Worm (Caenorhabditis elegans) whole organism, L2 larva: ENCODE measurements around the gene T28C12.15.

ENCODE experiments used
- R02D3.7 ChIP-seq: fragments of 150-350 bp; optimal IDR thresholded peaks from 2 replicates; lab custom pipeline; 2014; ENCODE audit warnings: missing biosample characterization, missing genetic modification characterization
- ZK546.5 ChIP-seq: sonication (generic microtip); optimal IDR thresholded peaks from 2 replicates; lab custom pipeline; 2017; ENCODE audit warnings: missing biosample characterization, missing genetic modification characterization
- aly-2 ChIP-seq: fragments of 150-350 bp; optimal IDR thresholded peaks from 2 replicates; lab custom pipeline; 2014; ENCODE audit warnings: missing biosample characterization, missing genetic modification characterization
- dmd-4 ChIP-seq: sonication (generic microtip); optimal IDR thresholded peaks from 2 replicates; lab custom pipeline; 2017; ENCODE audit warnings: missing biosample characterization, missing genetic modification characterization
- egl-27 ChIP-seq: sonication (generic microtip); optimal IDR thresholded peaks from 3 replicates; lab custom pipeline; 2017; ENCODE audit warnings: missing biosample characterization, missing genetic modification reagents, missing genetic modification characterization
- elt-1 ChIP-seq: fragments of 150-350 bp; optimal IDR thresholded peaks from 2 replicates; lab custom pipeline; 2014; ENCODE audit warnings: missing biosample characterization, missing genetic modification characterization
- elt-3 ChIP-seq: sonication (generic microtip); optimal IDR thresholded peaks from 2 replicates; lab custom pipeline; 2017; ENCODE audit warnings: missing biosample characterization, missing genetic modification characterization
- lin-39 ChIP-seq: fragments of 150-350 bp; optimal IDR thresholded peaks from 2 replicates; lab custom pipeline; 2014; ENCODE audit warnings: missing biosample characterization, missing genetic modification reagents, missing genetic modification characterization
- sma-3 ChIP-seq: sonication (generic microtip); optimal IDR thresholded peaks from 2 replicates; lab custom pipeline; 2016; ENCODE audit warnings: missing genetic modification reagents, missing genetic modification characterization, missing compliant biosample characterization
- snpc-4 ChIP-seq: fragments of 150-350 bp; optimal IDR thresholded peaks from 2 replicates; lab custom pipeline; 2014; ENCODE audit warnings: missing biosample characterization, missing genetic modification characterization
- unc-39 ChIP-seq: fragments of 150-350 bp; optimal IDR thresholded peaks from 2 replicates; lab custom pipeline; 2014; ENCODE audit warnings: missing biosample characterization, missing genetic modification characterization
- unc-62 ChIP-seq: fragments of 150-350 bp; optimal IDR thresholded peaks from 2 replicates; lab custom pipeline; 2014; ENCODE audit warnings: missing biosample characterization, missing genetic modification reagents, missing genetic modification characterization
- zag-1 ChIP-seq: fragments of 150-350 bp; optimal IDR thresholded peaks from 2 replicates; lab custom pipeline; 2014; ENCODE audit warnings: missing biosample characterization, missing genetic modification characterization
- ztf-4 ChIP-seq: fragments of 150-350 bp; optimal IDR thresholded peaks from 2 replicates; lab custom pipeline; 2014; ENCODE audit warnings: missing biosample characterization, missing genetic modification characterization

DNA sequence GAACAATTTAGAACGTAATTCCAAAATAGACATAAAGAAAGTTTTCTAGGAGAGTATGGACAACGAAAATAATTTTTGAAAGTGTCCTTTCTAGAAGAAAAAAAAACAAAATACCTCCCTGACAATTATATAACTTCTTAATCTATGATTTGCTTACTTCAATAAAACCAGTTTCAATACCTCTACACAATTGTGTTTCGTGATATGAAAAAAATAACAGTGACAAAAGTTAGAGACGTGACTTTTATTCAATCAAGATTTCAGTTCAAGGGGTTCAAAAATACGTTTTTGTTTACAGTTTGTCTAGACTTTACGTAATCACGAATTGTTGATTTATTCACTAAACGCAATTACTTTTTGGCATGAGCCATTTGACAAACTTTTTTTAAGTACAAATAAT, 303 bp downstream of the T28C12.15 start:
- TF ChIP-seq aly-2 (tag; lab: Kevin White, UChicago): no peak
- no peak for TF ChIP-seq snpc-4
- TF ChIP-seq sma-3 (GFP tag; lab: Kevin White, UChicago): no peak
- TF ChIP-seq ztf-4 (tag; lab: Kevin White, UChicago): no peak
- no peak for TF ChIP-seq ZK546.5
- no peak for TF ChIP-seq unc-62 (GFP tag; lab: Kevin White, UChicago)
- no peak for TF ChIP-seq elt-1 (tag; lab: Kevin White, UChicago)
- TF ChIP-seq lin-39 (tag; lab: Kevin White, UChicago): no peak
- no peak for TF ChIP-seq zag-1 (tag; lab: Kevin White, UChicago)
- TF ChIP-seq R02D3.7 (tag; lab: Kevin White, UChicago): no peak
- no peak for TF ChIP-seq elt-3 (tag; lab: Kevin White, UChicago)
- TF ChIP-seq unc-39 (tag; lab: Kevin White, UChicago): no peak
- TF ChIP-seq dmd-4: no peak
- TF ChIP-seq egl-27 (tag; lab: Kevin White, UChicago): no peak
